Worm (Caenorhabditis elegans) whole organism, young adult: ENCODE data around the gene daao-1.

Experiments used
- B0336.3 ChIP-seq: fragments of 200-800 bp; sonication (Bioruptor generic); IDR thresholded peaks from 2 replicates; pipeline ENCODE4 v1.3.6; 2022; ENCODE audit warnings: missing genetic modification characterization, missing compliant biosample characterization
- D2030.7 ChIP-seq: fragments of 200-800 bp; sonication (Bioruptor generic); IDR thresholded peaks from 2 replicates; pipeline ENCODE4 v1.3.6; 2022; ENCODE audit warnings: missing genetic modification reagents, missing genetic modification characterization, missing compliant biosample characterization
- F23B12.7 ChIP-seq: sonication (generic microtip); optimal IDR thresholded peaks from 2 replicates; lab custom pipeline; 2017; ENCODE audit warnings: missing genetic modification characterization, mild to moderate bottlenecking, missing compliant biosample characterization, antibody characterized with exemption, moderate library complexity; ENCODE audit not compliant: insufficient read depth
- F37B4.10 ChIP-seq: fragments of 200-800 bp; sonication (Bioruptor generic); IDR thresholded peaks from 2 replicates; pipeline ENCODE4 v1.3.6; 2022; ENCODE audit warnings: missing genetic modification characterization, missing compliant biosample characterization
- K11D2.4 ChIP-seq: fragments of 200-800 bp; sonication (Bioruptor generic); IDR thresholded peaks from 2 replicates; pipeline ENCODE4 v1.3.6; 2022; ENCODE audit warnings: missing genetic modification reagents, missing genetic modification characterization, missing compliant biosample characterization
- T26A5.8 ChIP-seq: sonication (generic microtip); optimal IDR thresholded peaks from 2 replicates; lab custom pipeline; 2016; ENCODE audit warnings: missing genetic modification characterization, missing compliant biosample characterization
- Y53G8AR.9 ChIP-seq: fragments of 200-800 bp; sonication (Bioruptor generic); conservative IDR thresholded peaks from 2 replicates; pipeline ENCODE4 v1.3.6; 2022; ENCODE audit warnings: missing genetic modification reagents, missing genetic modification characterization, missing compliant biosample characterization
- Y67H2A.10 ChIP-seq: fragments of 200-800 bp; sonication (Bioruptor generic); conservative IDR thresholded peaks from 2 replicates; pipeline ENCODE4 v1.3.6; 2022; ENCODE audit warnings: missing genetic modification reagents, missing genetic modification characterization, missing compliant biosample characterization
- Y79H2A.3 ChIP-seq: fragments of 200-800 bp; sonication (Bioruptor generic); conservative IDR thresholded peaks from 2 replicates; pipeline ENCODE4 v1.3.6; 2022; ENCODE audit warnings: missing genetic modification reagents, missing genetic modification characterization, missing compliant biosample characterization
- bed-1 ChIP-seq: fragments of 200-800 bp; sonication (Bioruptor generic); IDR thresholded peaks from 2 replicates; pipeline ENCODE4 v1.3.6; 2022; ENCODE audit warnings: missing genetic modification reagents, missing genetic modification characterization, missing compliant biosample characterization
- cebp-1 ChIP-seq, 2 experiments: fragments of 200-800 bp in 1 of 2; sonication (Bioruptor generic) in 1 of 2; sonication (generic microtip) in 1 of 2; IDR thresholded peaks in 1 of 2; optimal IDR thresholded peaks in 1 of 2; 2 replicates each; pipeline versions ENCODE4 v1.3.6 to Lab custom; 2017 to 2022; ENCODE audit warnings: missing compliant biosample characterization in 2 of 2, missing genetic modification characterization in 2 of 2, mild to moderate bottlenecking in 1 of 2, missing genetic modification reagents in 1 of 2, moderate library complexity in 1 of 2
- cebp-2 ChIP-seq: fragments of 200-800 bp; sonication (Bioruptor generic); IDR thresholded peaks from 2 replicates; pipeline ENCODE4 v1.3.6; 2022; ENCODE audit warnings: missing genetic modification characterization, missing compliant biosample characterization
- ceh-58 ChIP-seq: fragments of 200-800 bp; sonication (Bioruptor generic); IDR thresholded peaks from 2 replicates; pipeline ENCODE4 v1.3.6; 2022; ENCODE audit warnings: missing genetic modification characterization, missing compliant biosample characterization
- chd-7 ChIP-seq: sonication (generic microtip); optimal IDR thresholded peaks from 2 replicates; lab custom pipeline; 2016; ENCODE audit warnings: mild to moderate bottlenecking, missing genetic modification characterization, moderate library complexity, missing compliant biosample characterization
- egl-44 ChIP-seq: fragments of 200-800 bp; sonication (Bioruptor generic); IDR thresholded peaks from 2 replicates; pipeline ENCODE4 v1.3.6; 2022; ENCODE audit warnings: missing genetic modification reagents, missing genetic modification characterization, missing compliant biosample characterization
- fkh-3 ChIP-seq: sonication (generic microtip); optimal IDR thresholded peaks from 2 replicates; lab custom pipeline; 2016; ENCODE audit warnings: mild to moderate bottlenecking, missing genetic modification characterization, missing compliant biosample characterization
- hmg-1.2 ChIP-seq: fragments of 200-800 bp; sonication (Bioruptor generic); IDR thresholded peaks from 2 replicates; pipeline ENCODE4 v1.3.6; 2022; ENCODE audit warnings: missing genetic modification reagents, missing genetic modification characterization, missing compliant biosample characterization
- lin-35 ChIP-seq, 3 experiments: fragments of 150-350 bp in 2 of 3; sonication (generic microtip) in 1 of 3; optimal IDR thresholded peaks; 2 replicates each; lab custom pipeline; 2014 to 2018; ENCODE audit warnings: missing biosample characterization in 3 of 3, missing genetic modification characterization in 3 of 3, missing genetic modification reagents in 3 of 3
- lsl-1 ChIP-seq: fragments of 200-800 bp; sonication (Bioruptor generic); optimal IDR thresholded peaks from 2 replicates; lab custom pipeline; 2018; ENCODE audit warnings: mild to moderate bottlenecking, missing genetic modification characterization, moderate library complexity, missing compliant biosample characterization
- lsy-27 ChIP-seq: sonication (generic microtip); optimal IDR thresholded peaks from 2 replicates; lab custom pipeline; 2017; ENCODE audit warnings: missing genetic modification characterization, mild to moderate bottlenecking, missing compliant biosample characterization, antibody characterized with exemption, missing genotype, borderline replicate concordance; ENCODE audit not compliant: insufficient read depth
- mel-28 ChIP-seq: sonication (generic microtip); optimal IDR thresholded peaks from 2 replicates; lab custom pipeline; 2016; ENCODE audit warnings: borderline replicate concordance, mild to moderate bottlenecking, missing genetic modification characterization, missing compliant biosample characterization
- nfya-1 ChIP-seq: sonication (generic microtip); optimal IDR thresholded peaks from 2 replicates; lab custom pipeline; 2017; ENCODE audit warnings: antibody characterized with exemption, missing compliant biosample characterization, missing genetic modification characterization, borderline replicate concordance; ENCODE audit not compliant: insufficient read depth
- nhr-80 ChIP-seq: sonication (generic microtip); optimal IDR thresholded peaks from 2 replicates; lab custom pipeline; 2016; ENCODE audit warnings: missing genetic modification characterization, missing compliant biosample characterization
- pha-4 ChIP-seq: fragments of 150-350 bp; sonication (generic microtip); optimal IDR thresholded peaks from 2 replicates; lab custom pipeline; 2014; ENCODE audit warnings: missing biosample characterization, missing genetic modification reagents, missing genetic modification characterization
- rec-8 ChIP-seq, 2 experiments: sonication (generic microtip); optimal IDR thresholded peaks; 2 replicates each; lab custom pipeline; 2016; ENCODE audit warnings: mild to moderate bottlenecking in 2 of 2, missing genetic modification characterization in 2 of 2, missing genetic modification reagents in 2 of 2, missing genotype in 2 of 2, missing biosample characterization in 1 of 2, missing compliant biosample characterization in 1 of 2, moderate library complexity in 1 of 2
- snpc-1.1 ChIP-seq: sonication (generic microtip); optimal IDR thresholded peaks from 2 replicates; lab custom pipeline; 2017; ENCODE audit warnings: missing genetic modification characterization, mild to moderate bottlenecking, missing compliant biosample characterization, antibody characterized with exemption, moderate library complexity, missing genotype, missing genetic modification reagents; ENCODE audit not compliant: insufficient read depth
- snpc-1.3 ChIP-seq: sonication (generic microtip); optimal IDR thresholded peaks from 2 replicates; lab custom pipeline; 2017; ENCODE audit warnings: missing genetic modification characterization, mild to moderate bottlenecking, missing compliant biosample characterization, antibody characterized with exemption, moderate library complexity, missing genotype, missing genetic modification reagents; ENCODE audit not compliant: insufficient read depth
- snpc-3.4 ChIP-seq: sonication (generic microtip); optimal IDR thresholded peaks from 2 replicates; lab custom pipeline; 2017; ENCODE audit warnings: missing genetic modification characterization, mild to moderate bottlenecking, missing compliant biosample characterization, antibody characterized with exemption, moderate library complexity, missing genotype, missing genetic modification reagents
- somi-1 ChIP-seq: fragments of 200-800 bp; sonication (Bioruptor generic); optimal IDR thresholded peaks from 2 replicates; lab custom pipeline; 2018; ENCODE audit warnings: mild to moderate bottlenecking, missing genetic modification characterization, missing compliant biosample characterization
- zim-3 ChIP-seq: sonication (generic microtip); optimal IDR thresholded peaks from 2 replicates; lab custom pipeline; 2017; ENCODE audit warnings: mild to moderate bottlenecking, missing genetic modification characterization, moderate library complexity, missing compliant biosample characterization

Gene daao-1

DNA sequence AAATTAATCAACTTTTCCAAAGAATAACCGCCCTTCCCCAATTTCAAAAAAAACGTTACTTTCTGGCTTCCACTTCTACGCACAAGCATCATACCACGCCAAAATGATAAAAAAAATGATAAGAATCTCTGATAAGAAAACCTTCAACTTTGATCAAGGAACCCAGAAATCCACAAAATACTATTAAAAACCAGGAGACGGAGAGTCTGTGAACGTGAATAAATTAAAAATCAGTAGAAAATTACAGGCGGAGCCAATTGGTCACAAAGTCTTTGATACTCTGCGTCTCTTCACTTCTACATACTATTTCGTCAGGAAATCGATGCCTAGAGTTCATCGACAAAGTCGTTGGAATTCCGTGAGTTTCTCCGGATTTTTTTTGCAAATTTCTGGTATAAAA is 4.6 kb downstream of the daao-1 start, which contains the start of gene smf-3:
TSS of gene smf-3 (plus strand) at position 259 of the 400 bp plus-strand sequence.
- no peak for TF ChIP-seq snpc-1.1
- peak; percentile 81 for TF ChIP-seq nhr-80 (tag; lab: Kevin White, UChicago)
- peak; percentile 61 for TF ChIP-seq hmg-1.2 (GFP tag; lab: Robert Waterston, UW)

- TF ChIP-seq fkh-3 (tag; lab: Kevin White, UChicago) (no peak), F37B4.10 (GFP tag; lab: Robert Waterston, UW) (no peak), lsy-27 (tag; lab: Kevin White, UChicago) (no peak), nfya-1 (tag; lab: Kevin White, UChicago) (no peak), K11D2.4 (GFP tag; lab: Robert Waterston, UW) (no peak), B0336.3 (GFP tag; lab: Robert Waterston, UW) (no peak)
Observed at ce11 chrIV:2628171-2628570, 14.2 kb downstream of the daao-1 start, which contains the start of gene ngn-1. TSS of gene ngn-1 (minus strand) at chrIV:2628271.

ce11 chrIV:2630145-2630544 is 16.2 kb downstream of the daao-1 start:
- TF ChIP-seq pha-4 (tag; lab: Kevin White, UChicago) (no peak), somi-1 (GFP tag; lab: Kevin White, UChicago) (no peak), Y79H2A.3 (no peak), D2030.7 (GFP tag; lab: Robert Waterston, UW) (no peak), rec-8 (tag; optimal IDR thresholded peaks at IDR 0.05; lab: Kevin White, UChicago) (no peak), Y53G8AR.9 (GFP tag; lab: Robert Waterston, UW) (no peak), snpc-1.3 (tag; lab: Kevin White, UChicago) (no peak), snpc-3.4 (tag; lab: Kevin White, UChicago) (no peak), T26A5.8 (tag; lab: Kevin White, UChicago) (no peak), lsl-1 (GFP tag; lab: Kevin White, UChicago) (no peak), bed-1 (GFP tag; lab: Robert Waterston, UW) (no peak), cebp-1 (GFP tag; IDR thresholded peaks at IDR 0.05; lab: Robert Waterston, UW) (no peak), cebp-1 (tag; optimal IDR thresholded peaks at IDR 0.05; lab: Kevin White, UChicago) (no peak), Y67H2A.10 (GFP tag; lab: Robert Waterston, UW) (no peak), nhr-80 (tag; lab: Kevin White, UChicago) (no peak), egl-44 (GFP tag; lab: Robert Waterston, UW) (no peak), mel-28 (tag; lab: Kevin White, UChicago) (no peak), chd-7 (tag; lab: Kevin White, UChicago) (no peak)
- TF ChIP-seq, all 124 proteins: peak for 0

- no peak for TF ChIP-seq cebp-2 (GFP tag; lab: Robert Waterston, UW)
- TF ChIP-seq zim-3 (tag; lab: Kevin White, UChicago) = no peak
- TF ChIP-seq lin-35 (GFP tag; optimal IDR thresholded peaks at IDR 0.05; lab: Kevin White, UChicago) = no peak
- no peak for TF ChIP-seq F23B12.7 (tag; lab: Kevin White, UChicago)
- no peak for TF ChIP-seq ceh-58 (GFP tag; lab: Robert Waterston, UW)
Observed at ce11 chrIV:2634992-2635391, 21.0 kb downstream of the daao-1 start.
